Fruit fly (Drosophila melanogaster) whole organism, embryonic: ENCODE measurements around the gene AP-2mu.

Experiments used
- Atf-2 ChIP-seq: fragments of 200-800 bp; sonication (Bioruptor generic); optimal IDR thresholded peaks from 2 replicates; lab custom pipeline; 2016; ENCODE audit warnings: missing biosample characterization, missing genetic modification characterization
- Atf3 ChIP-seq: fragments of 200-800 bp; sonication (Bioruptor generic); optimal IDR thresholded peaks from 3 replicates; lab custom pipeline; 2016; ENCODE audit warnings: missing biosample characterization, missing genetic modification characterization
- CG1024 ChIP-seq: fragments of 200-800 bp; sonication (Bioruptor generic); IDR thresholded peaks from 2 replicates; pipeline ENCODE4 v1.3.6; 2022; ENCODE audit warnings: missing biosample characterization, missing genetic modification characterization
- CG10959 ChIP-seq: fragments of 200-800 bp; sonication (Bioruptor generic); IDR thresholded peaks from 2 replicates; pipeline ENCODE4 v1.3.6; 2022; ENCODE audit warnings: missing biosample characterization, missing genetic modification characterization
- CG11093 ChIP-seq: fragments of 200-800 bp; sonication (Bioruptor generic); IDR thresholded peaks from 3 replicates; pipeline ENCODE4 v1.3.6; 2022; ENCODE audit warnings: missing biosample characterization, missing genetic modification characterization
- CG11456 ChIP-seq: fragments of 200-800 bp; sonication (Bioruptor generic); IDR thresholded peaks from 3 replicates; pipeline ENCODE4 v1.3.6; 2022; ENCODE audit warnings: missing biosample characterization, missing genetic modification characterization
- CG13287 ChIP-seq: fragments of 200-800 bp; sonication (Bioruptor generic); IDR thresholded peaks from 2 replicates; pipeline ENCODE4 v1.3.6; 2022; ENCODE audit warnings: missing biosample characterization, missing genetic modification characterization; ENCODE audit not compliant: partially characterized antibody
- CG13775 ChIP-seq: fragments of 200-800 bp; sonication (Bioruptor generic); optimal IDR thresholded peaks from 3 replicates; lab custom pipeline; 2017; ENCODE audit warnings: missing biosample characterization, mild to moderate bottlenecking, missing genetic modification characterization
- CG13894 ChIP-seq: fragments of 200-800 bp; sonication (Bioruptor generic); optimal IDR thresholded peaks from 3 replicates; lab custom pipeline; 2018; ENCODE audit warnings: missing biosample characterization, mild to moderate bottlenecking, missing genetic modification characterization, moderate library complexity
- CG15696 ChIP-seq: fragments of 200-800 bp; sonication (Bioruptor generic); optimal IDR thresholded peaks from 2 replicates; lab custom pipeline; 2019; ENCODE audit warnings: missing biosample characterization, mild to moderate bottlenecking, missing genetic modification characterization, moderate library complexity
- CG17186 ChIP-seq: fragments of 200-800 bp; sonication (Bioruptor generic); optimal IDR thresholded peaks from 3 replicates; lab custom pipeline; 2017; ENCODE audit warnings: missing biosample characterization, missing genetic modification reagents, missing genetic modification characterization
- CG17385 ChIP-seq: fragments of 200-800 bp; sonication (Bioruptor generic); optimal IDR thresholded peaks from 3 replicates; lab custom pipeline; 2018; ENCODE audit warnings: missing biosample characterization, mild to moderate bottlenecking, missing genetic modification characterization
- CG18011 ChIP-seq: fragments of 200-800 bp; sonication (Bioruptor generic); optimal IDR thresholded peaks from 2 replicates; lab custom pipeline; 2017; ENCODE audit warnings: missing biosample characterization, missing genetic modification characterization, mild to moderate bottlenecking, moderate library complexity, missing genotype
- CG2712 ChIP-seq: fragments of 200-800 bp; optimal IDR thresholded peaks from 3 replicates; lab custom pipeline; 2019; ENCODE audit warnings: missing biosample characterization, mild to moderate bottlenecking, missing genetic modification characterization, moderate library complexity
- CG2875 ChIP-seq: fragments of 200-800 bp; sonication (Bioruptor generic); optimal IDR thresholded peaks from 2 replicates; lab custom pipeline; 2017; ENCODE audit warnings: missing biosample characterization, mild to moderate bottlenecking, missing genetic modification characterization, missing genetic modification reagents
- CG42726 ChIP-seq: fragments of 200-800 bp; sonication (Bioruptor generic); IDR thresholded peaks from 2 replicates; pipeline ENCODE4 v1.3.6; 2022; ENCODE audit warnings: missing biosample characterization, missing genetic modification characterization; ENCODE audit not compliant: partially characterized antibody
- CG4617 ChIP-seq: fragments of 200-800 bp; sonication (Bioruptor generic); optimal IDR thresholded peaks from 3 replicates; lab custom pipeline; 2016; ENCODE audit warnings: missing biosample characterization, missing genetic modification characterization, borderline replicate concordance
- CG5245 ChIP-seq: fragments of 200-800 bp; sonication (Bioruptor generic); optimal IDR thresholded peaks from 3 replicates; lab custom pipeline; 2016; ENCODE audit warnings: missing biosample characterization, missing genetic modification characterization
- CG5953 ChIP-seq: fragments of 200-800 bp; sonication (Bioruptor generic); IDR thresholded peaks from 2 replicates; pipeline ENCODE4 v1.3.6; 2022; ENCODE audit warnings: missing biosample characterization, missing genetic modification characterization
- CG6689 ChIP-seq: fragments of 200-800 bp; sonication (Bioruptor generic); IDR thresholded peaks from 2 replicates; pipeline ENCODE4 v1.3.6; 2022; ENCODE audit warnings: missing biosample characterization, missing genetic modification characterization
- CG8478 ChIP-seq: fragments of >200 bp; optimal IDR thresholded peaks from 2 replicates; lab custom pipeline; 2018
- CG8765 ChIP-seq: fragments of 200-800 bp; sonication (Bioruptor generic); IDR thresholded peaks from 2 replicates; pipeline ENCODE4 v1.3.6; 2022; ENCODE audit warnings: missing biosample characterization, missing genetic modification characterization
- CkIIα-i1 ChIP-seq: fragments of 200-800 bp; sonication (Bioruptor generic); IDR thresholded peaks from 2 replicates; pipeline ENCODE4 v1.3.6; 2022; ENCODE audit warnings: missing biosample characterization, missing genetic modification characterization
- Dek ChIP-seq: fragments of 200-800 bp; sonication (Bioruptor generic); optimal IDR thresholded peaks from 3 replicates; lab custom pipeline; 2019; ENCODE audit warnings: missing biosample characterization, mild to moderate bottlenecking, missing genetic modification characterization, moderate library complexity
- Dref ChIP-seq: fragments of 200-800 bp; sonication (Bioruptor generic); IDR thresholded peaks from 2 replicates; pipeline ENCODE4 v1.3.6; 2022; ENCODE audit warnings: missing biosample characterization, missing genetic modification characterization
- Drgx ChIP-seq: fragments of 200-800 bp; sonication (Bioruptor generic); IDR thresholded peaks from 2 replicates; pipeline ENCODE4 v1.3.6; 2022; ENCODE audit warnings: missing biosample characterization, missing genetic modification characterization
- Hmr ChIP-seq: fragments of 200-800 bp; sonication (Bioruptor generic); optimal IDR thresholded peaks from 3 replicates; lab custom pipeline; 2017; ENCODE audit warnings: mild to moderate bottlenecking, missing biosample characterization, missing genetic modification reagents, missing genetic modification characterization
- Hmx ChIP-seq: fragments of 200-800 bp; sonication (Bioruptor generic); optimal IDR thresholded peaks from 2 replicates; lab custom pipeline; 2016; ENCODE audit warnings: missing biosample characterization, missing genetic modification characterization
- Hr78 ChIP-seq, 2 experiments: fragments of 200-800 bp in 1 of 2; fragments of >200 bp in 1 of 2; sonication (Bioruptor generic) in 1 of 2; optimal IDR thresholded peaks; 2 replicates each; lab custom pipeline; 2017 to 2019; ENCODE audit warnings: missing biosample characterization in 2 of 2, missing genetic modification characterization in 2 of 2, mild to moderate bottlenecking in 1 of 2, moderate library complexity in 1 of 2
- MESR4 ChIP-seq: fragments of 200-800 bp; sonication (Bioruptor generic); optimal IDR thresholded peaks from 2 replicates; lab custom pipeline; 2018; ENCODE audit warnings: missing biosample characterization, mild to moderate bottlenecking, missing genetic modification characterization, moderate library complexity
- Myb ChIP-seq: fragments of 200-800 bp; sonication (Bioruptor generic); optimal IDR thresholded peaks from 2 replicates; lab custom pipeline; 2016; ENCODE audit warnings: missing biosample characterization, missing genetic modification characterization
- Optix ChIP-seq: fragments of 200-800 bp; sonication (Bioruptor generic); IDR thresholded peaks from 3 replicates; pipeline ENCODE4 v1.3.6; 2022; ENCODE audit warnings: missing biosample characterization, missing genetic modification characterization
- Pdp1 ChIP-seq, 2 experiments: fragments of 200-800 bp; sonication (Bioruptor generic); optimal IDR thresholded peaks; 3 replicates each; lab custom pipeline; 2016; ENCODE audit warnings: missing biosample characterization in 2 of 2, missing genetic modification characterization in 2 of 2, mild to moderate bottlenecking in 1 of 2, moderate library complexity in 1 of 2
- Poxn ChIP-seq: fragments of 200-800 bp; sonication (Bioruptor generic); IDR thresholded peaks from 2 replicates; pipeline ENCODE4 v1.3.6; 2022; ENCODE audit warnings: missing biosample characterization, missing genetic modification characterization
- Sox100B ChIP-seq: fragments of 200-800 bp; sonication (Bioruptor generic); optimal IDR thresholded peaks from 3 replicates; lab custom pipeline; 2018; ENCODE audit warnings: missing biosample characterization, mild to moderate bottlenecking, missing genetic modification characterization
- Ssrp ChIP-seq: fragments of 200-800 bp; sonication (Bioruptor generic); optimal IDR thresholded peaks from 2 replicates; lab custom pipeline; 2018; ENCODE audit warnings: missing biosample characterization, mild to moderate bottlenecking, missing genetic modification characterization, moderate library complexity
- bab2 ChIP-seq: fragments of 200-800 bp; sonication (Bioruptor generic); optimal IDR thresholded peaks from 2 replicates; lab custom pipeline; 2016; ENCODE audit warnings: missing biosample characterization, missing genetic modification characterization
- cad ChIP-seq: fragments of >200 bp; optimal IDR thresholded peaks from 2 replicates; lab custom pipeline; 2017; ENCODE audit warnings: missing biosample characterization, missing genetic modification characterization
- cas ChIP-seq: fragments of 200-800 bp; sonication (Bioruptor generic); IDR thresholded peaks from 2 replicates; pipeline ENCODE4 v1.3.6; 2022; ENCODE audit warnings: missing biosample characterization, missing genetic modification characterization
- cg ChIP-seq: fragments of 200-800 bp; sonication (Bioruptor generic); optimal IDR thresholded peaks from 3 replicates; lab custom pipeline; 2019; ENCODE audit warnings: missing biosample characterization, mild to moderate bottlenecking, missing genetic modification characterization, moderate library complexity
- cwo ChIP-seq: fragments of 200-800 bp; sonication (Bioruptor generic); optimal IDR thresholded peaks from 3 replicates; lab custom pipeline; 2017; ENCODE audit warnings: missing biosample characterization, missing genetic modification characterization, mild to moderate bottlenecking, moderate library complexity, missing genetic modification reagents
- eyg ChIP-seq: fragments of 200-800 bp; sonication (Bioruptor generic); optimal IDR thresholded peaks from 3 replicates; lab custom pipeline; 2016; ENCODE audit warnings: missing biosample characterization, missing genetic modification characterization
- fd3F ChIP-seq: fragments of 200-800 bp; sonication (Bioruptor generic); optimal IDR thresholded peaks from 2 replicates; lab custom pipeline; 2018; ENCODE audit warnings: missing biosample characterization, mild to moderate bottlenecking, missing genetic modification characterization, moderate library complexity
- fu2 ChIP-seq: fragments of 200-800 bp; sonication (Bioruptor generic); optimal IDR thresholded peaks from 2 replicates; lab custom pipeline; 2016; ENCODE audit warnings: missing biosample characterization, missing genetic modification characterization
- hb ChIP-seq: fragments of 200-800 bp; sonication (Bioruptor generic); IDR thresholded peaks from 3 replicates; pipeline ENCODE4 v1.3.6; 2022; ENCODE audit warnings: missing biosample characterization, missing genetic modification characterization; ENCODE audit not compliant: partially characterized antibody
- lab ChIP-seq: fragments of 200-800 bp; sonication (Bioruptor generic); optimal IDR thresholded peaks from 3 replicates; lab custom pipeline; 2017; ENCODE audit warnings: missing biosample characterization, missing genetic modification characterization, mild to moderate bottlenecking, moderate library complexity, missing genetic modification reagents
- pum ChIP-seq: fragments of 200-800 bp; sonication (Bioruptor generic); optimal IDR thresholded peaks from 2 replicates; lab custom pipeline; 2016; ENCODE audit warnings: missing biosample characterization, missing genetic modification characterization
- ro ChIP-seq: fragments of 200-800 bp; sonication (Bioruptor generic); IDR thresholded peaks from 2 replicates; pipeline ENCODE4 v1.3.6; 2022; ENCODE audit warnings: missing biosample characterization, missing genetic modification characterization
- slbo ChIP-seq: fragments of 200-800 bp; sonication (Bioruptor generic); IDR thresholded peaks from 2 replicates; pipeline ENCODE4 v1.3.6; 2022; ENCODE audit warnings: missing biosample characterization, missing genetic modification characterization
- tap ChIP-seq: fragments of 200-800 bp; optimal IDR thresholded peaks from 3 replicates; lab custom pipeline; 2019; ENCODE audit warnings: missing biosample characterization, mild to moderate bottlenecking, missing genetic modification characterization, moderate library complexity
- twi ChIP-seq: fragments of 200-800 bp; optimal IDR thresholded peaks from 2 replicates; lab custom pipeline; 2019; ENCODE audit warnings: missing biosample characterization, mild to moderate bottlenecking, missing genetic modification characterization, moderate library complexity

Gene AP-2mu

dm6 chr3R:22421618-22422017 lies 40.6 kb upstream of the AP-2mu start (continued):
- TF ChIP-seq CG42726 (GFP tag; lab: Robert Waterston, UW) (no peak), CG15696 (tag; lab: Kevin White, UChicago) (peak; percentile 5), CG13287 (GFP tag; lab: Robert Waterston, UW) (no peak), cad (GFP tag; lab: Kevin White, UChicago) (no peak), CG17385 (GFP tag; lab: Kevin White, UChicago) (peak; percentile 64), CG2712 (tag; lab: Kevin White, UChicago) (peak; percentile 69), CG4617 (GFP tag; lab: Kevin White, UChicago) (no peak), CG13775 (GFP tag; lab: Kevin White, UChicago) (peak; percentile 43), fd3F (GFP tag; lab: Kevin White, UChicago) (peak; percentile 67), Dek (tag; lab: Kevin White, UChicago) (peak; percentile 57), Ssrp (tag; lab: Kevin White, UChicago) (peak; percentile 43), Atf3 (GFP tag; lab: Kevin White, UChicago) (no peak), bab2 (GFP tag; lab: Kevin White, UChicago) (peak; percentile 50), Poxn (GFP tag; lab: Robert Waterston, UW) (0 out of 2 replicates have a peak, but pooled peaks have one; percentile 36), Atf-2 (GFP tag; lab: Kevin White, UChicago) (peak; percentile 27), eyg (peak; percentile 60), pum (peak; percentile 26), CG17186 (GFP tag; lab: Kevin White, UChicago) (no peak), MESR4 (GFP tag; lab: Kevin White, UChicago) (no peak), CG6689 (GFP tag; lab: Robert Waterston, UW) (peak; percentile 71), CG10959 (GFP tag; lab: Robert Waterston, UW) (peak; percentile 30; the same call in 1 of the 2 replicates), Dref (no peak), CG8478 (no peak), fu2 (GFP tag; lab: Kevin White, UChicago) (peak; percentile 18), CkIIα-i1 (GFP tag; lab: Robert Waterston, UW) (no peak), slbo (GFP tag; lab: Robert Waterston, UW) (peak; percentile 89), cg (GFP tag; lab: Kevin White, UChicago) (no peak), CG5953 (GFP tag; lab: Robert Waterston, UW) (no peak), Myb (GFP tag; lab: Kevin White, UChicago) (no peak), hb (no peak), cas (GFP tag; lab: Robert Waterston, UW) (no peak), ro (no peak), Drgx (GFP tag; lab: Robert Waterston, UW) (peak; percentile 78), CG5245 (GFP tag; lab: Kevin White, UChicago) (peak; percentile 40), CG1024 (GFP tag; lab: Robert Waterston, UW) (no peak), Sox100B (GFP tag; lab: Kevin White, UChicago) (no peak), Hmx (GFP tag; lab: Kevin White, UChicago) (no peak), CG18011 (GFP tag; lab: Kevin White, UChicago) (no peak), Optix (no peak), lab (no peak), tap (peak; percentile 51), twi (tag; lab: Kevin White, UChicago) (peak; percentile 24), Hmr (GFP tag; lab: Kevin White, UChicago) (peak; percentile 56), Pdp1 (GFP tag; optimal IDR thresholded peaks at IDR 0.05; lab: Kevin White, UChicago) (peak; percentile 67 to 75), Hr78 (GFP tag; optimal IDR thresholded peaks at IDR 0.05; lab: Kevin White, UChicago) (no peak), CG11456 (GFP tag; lab: Robert Waterston, UW) (peak; percentile 87), CG13894 (tag; lab: Kevin White, UChicago) (no peak), cwo (GFP tag; lab: Kevin White, UChicago) (peak; percentile 37), CG11093 (GFP tag; lab: Robert Waterston, UW) (peak; percentile 53; the same call in 1 of the 3 replicates), CG2875 (GFP tag; lab: Kevin White, UChicago) (no peak), CG8765 (GFP tag; lab: Robert Waterston, UW) (no peak)
